Worm (Caenorhabditis elegans): ENCODE results near the gene F53H4.2.

- TF ChIP-seq ztf-29 (GFP tag; IDR thresholded peaks at IDR 0.05) = no peak
- no peak for TF ChIP-seq med-1 (GFP tag; optimal IDR thresholded peaks at IDR 0.05; ENCODE audit: insufficient read depth)
- TF ChIP-seq klf-2 (GFP tag; conservative IDR thresholded peaks at IDR 0.05) = no peak
- TF ChIP-seq flt-1 (GFP tag; IDR thresholded peaks at IDR 0.05) = no peak
- TF ChIP-seq tab-1 (GFP tag; IDR thresholded peaks at IDR 0.05) = no peak
Measured at ce11 chrX:15865868-15866555, 9.1 kb downstream of the F53H4.2 start, which contains the start of the genes csb-1 and F53H4.4.

Measured in whole organism, midembryonic.